Fruit fly (Drosophila melanogaster) S2 (cell line): ENCODE results near the gene CG7407.

Experiments
- CG8478 ChIP-seq: fragments of >200 bp; optimal IDR thresholded peaks from 2 replicates; lab custom pipeline; 2018
- CTCF ChIP-seq, 2 experiments: fragments of >200 bp; optimal IDR thresholded peaks; 2 replicates each; lab custom pipeline; 2018

- TF ChIP-seq CG8478 (lab: Kevin White, UChicago) (no peak), CTCF (optimal IDR thresholded peaks at IDR 0.05; lab: Kevin White, UChicago) (no peak)
These were observed 35.4 kb upstream of the CG7407 start for dm6 chr3L:21787883-21788282.
